Worm (Caenorhabditis elegans) whole organism, L3 larva: ENCODE results near the gene spp-30.

Experiments
- ceh-16 ChIP-seq: sonication (generic microtip); optimal IDR thresholded peaks from 2 replicates; lab custom pipeline; 2017; ENCODE audit warnings: missing biosample characterization, missing genetic modification characterization
- egl-27 ChIP-seq: sonication (generic microtip); optimal IDR thresholded peaks from 4 replicates; lab custom pipeline; 2017; ENCODE audit warnings: missing biosample characterization, missing genetic modification reagents, missing genetic modification characterization
- elt-1 ChIP-seq: fragments of 150-350 bp; optimal IDR thresholded peaks from 2 replicates; lab custom pipeline; 2014; ENCODE audit warnings: missing biosample characterization, missing genetic modification characterization
- elt-3 ChIP-seq, 3 experiments: fragments of 150-350 bp in 1 of 3; sonication (generic microtip) in 2 of 3; optimal IDR thresholded peaks; 2 replicates in 2 of 3; 4 replicates in 1 of 3; lab custom pipeline; 2014 to 2017; ENCODE audit warnings: missing biosample characterization in 3 of 3, missing genetic modification characterization in 3 of 3
- lin-15B ChIP-seq: fragments of 150-350 bp; optimal IDR thresholded peaks from 2 replicates; lab custom pipeline; 2014; ENCODE audit warnings: missing biosample characterization, missing genetic modification characterization
- nhr-11 ChIP-seq: fragments of 150-350 bp; optimal IDR thresholded peaks from 2 replicates; lab custom pipeline; 2014; ENCODE audit warnings: missing biosample characterization, missing genetic modification characterization
- nhr-28 ChIP-seq: fragments of 150-350 bp; optimal IDR thresholded peaks from 2 replicates; lab custom pipeline; 2014; ENCODE audit warnings: missing biosample characterization, missing genetic modification characterization
- nhr-77 ChIP-seq: fragments of 150-350 bp; optimal IDR thresholded peaks from 2 replicates; lab custom pipeline; 2014; ENCODE audit warnings: missing biosample characterization, missing genetic modification characterization
- unc-39 ChIP-seq: sonication (generic microtip); optimal IDR thresholded peaks from 4 replicates; lab custom pipeline; 2017; ENCODE audit warnings: missing biosample characterization, missing genetic modification characterization
- zag-1 ChIP-seq: fragments of 150-350 bp; optimal IDR thresholded peaks from 2 replicates; lab custom pipeline; 2014; ENCODE audit warnings: missing biosample characterization, missing genetic modification characterization
- ztf-4 ChIP-seq: fragments of 150-350 bp; optimal IDR thresholded peaks from 2 replicates; lab custom pipeline; 2014; ENCODE audit warnings: missing biosample characterization, missing genetic modification characterization

DNA sequence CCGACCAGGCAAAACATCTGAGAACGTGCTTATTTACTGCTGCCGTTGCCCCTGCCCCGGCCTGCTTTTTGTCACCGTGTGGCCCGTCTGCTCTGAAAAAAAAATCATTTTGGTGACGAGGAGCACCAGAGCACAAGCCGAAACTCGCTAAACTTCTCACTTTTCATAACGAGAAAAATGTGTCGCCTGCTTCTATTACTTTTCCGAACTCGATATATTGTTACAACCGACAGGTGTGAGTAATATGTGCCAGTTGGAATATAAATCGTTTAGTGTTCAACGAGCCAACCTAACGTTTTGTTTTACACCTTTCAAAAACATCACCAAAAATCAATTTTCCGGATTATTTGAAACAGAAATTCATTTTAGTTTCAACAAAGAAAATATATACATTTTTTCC, 9.2 kb upstream of the spp-30 start:
- TF ChIP-seq zag-1 (tag; lab: Kevin White, UChicago) (no peak), nhr-28 (tag; lab: Kevin White, UChicago) (no peak), unc-39 (tag; lab: Kevin White, UChicago) (no peak), elt-1 (tag; lab: Kevin White, UChicago) (no peak), elt-3 (tag; optimal IDR thresholded peaks at IDR 0.05; lab: Kevin White, UChicago) (no peak), nhr-11 (tag; lab: Kevin White, UChicago) (no peak), ceh-16 (no peak), ztf-4 (tag; lab: Kevin White, UChicago) (no peak), nhr-77 (no peak), lin-15B (tag; lab: Kevin White, UChicago) (no peak), egl-27 (tag; lab: Kevin White, UChicago) (no peak)
